Fruit fly (Drosophila melanogaster) whole organism, embryonic: ENCODE results near the gene Trs20.
A peak's percentile ranks its signal among the peaks of the same experiment; 100 is the strongest.

ENCODE experiments used
- B-H1 ChIP-seq: fragments of 200-800 bp; sonication (Bioruptor generic); IDR thresholded peaks from 3 replicates; pipeline ENCODE4 v1.3.6; 2022; ENCODE audit warnings: missing biosample characterization, missing genetic modification characterization
- CG10565 ChIP-seq: fragments of 200-800 bp; sonication (Bioruptor generic); optimal IDR thresholded peaks from 3 replicates; lab custom pipeline; 2016; ENCODE audit warnings: missing biosample characterization, mild to moderate bottlenecking, missing genetic modification characterization
- CG10979 ChIP-seq: fragments of 200-800 bp; sonication (Bioruptor generic); optimal IDR thresholded peaks from 2 replicates; lab custom pipeline; 2018; ENCODE audit warnings: missing biosample characterization, mild to moderate bottlenecking, missing genetic modification characterization, moderate library complexity
- CG11398 ChIP-seq: fragments of 200-800 bp; sonication (Bioruptor generic); optimal IDR thresholded peaks from 2 replicates; lab custom pipeline; 2016; ENCODE audit warnings: missing biosample characterization, missing genetic modification characterization
- CG12219 ChIP-seq: fragments of 200-800 bp; sonication (Bioruptor generic); optimal IDR thresholded peaks from 3 replicates; lab custom pipeline; 2018; ENCODE audit warnings: missing biosample characterization, mild to moderate bottlenecking, missing genetic modification characterization
- CG1233 ChIP-seq: fragments of 200-800 bp; sonication (Bioruptor generic); optimal IDR thresholded peaks from 4 replicates; lab custom pipeline; 2018; ENCODE audit warnings: missing biosample characterization, mild to moderate bottlenecking, missing genetic modification characterization
- CG12391 ChIP-seq: fragments of 200-800 bp; sonication (Bioruptor generic); optimal IDR thresholded peaks from 3 replicates; lab custom pipeline; 2018; ENCODE audit warnings: missing biosample characterization, mild to moderate bottlenecking, missing genetic modification characterization, moderate library complexity
- CG12659 ChIP-seq: fragments of 200-800 bp; sonication (Bioruptor generic); optimal IDR thresholded peaks from 3 replicates; lab custom pipeline; 2017; ENCODE audit warnings: mild to moderate bottlenecking, missing biosample characterization, missing genetic modification reagents, missing genetic modification characterization
- CG13123 ChIP-seq: fragments of 200-800 bp; sonication (Bioruptor generic); optimal IDR thresholded peaks from 2 replicates; lab custom pipeline; 2016; ENCODE audit warnings: missing biosample characterization, missing genetic modification characterization
- CG13775 ChIP-seq: fragments of 200-800 bp; sonication (Bioruptor generic); optimal IDR thresholded peaks from 3 replicates; lab custom pipeline; 2017; ENCODE audit warnings: missing biosample characterization, mild to moderate bottlenecking, missing genetic modification characterization
- CG13894 ChIP-seq: fragments of 200-800 bp; sonication (Bioruptor generic); optimal IDR thresholded peaks from 3 replicates; lab custom pipeline; 2018; ENCODE audit warnings: missing biosample characterization, mild to moderate bottlenecking, missing genetic modification characterization, moderate library complexity
- CG3281 ChIP-seq: fragments of 200-800 bp; sonication (Bioruptor generic); optimal IDR thresholded peaks from 3 replicates; lab custom pipeline; 2017; ENCODE audit warnings: missing biosample characterization, mild to moderate bottlenecking, missing genetic modification characterization
- CG4424 ChIP-seq: fragments of 200-800 bp; sonication (Bioruptor generic); optimal IDR thresholded peaks from 3 replicates; lab custom pipeline; 2016; ENCODE audit warnings: missing biosample characterization, missing genetic modification characterization
- CG4854 ChIP-seq: fragments of 200-800 bp; sonication (Bioruptor generic); optimal IDR thresholded peaks from 2 replicates; lab custom pipeline; 2016; ENCODE audit warnings: missing biosample characterization, missing genetic modification characterization, inconsistent platforms
- CG7928 ChIP-seq: fragments of 200-800 bp; sonication (Bioruptor generic); optimal IDR thresholded peaks from 2 replicates; lab custom pipeline; 2017; ENCODE audit warnings: missing biosample characterization, mild to moderate bottlenecking, missing genetic modification characterization
- CG8765 ChIP-seq: fragments of 200-800 bp; sonication (Bioruptor generic); IDR thresholded peaks from 2 replicates; pipeline ENCODE4 v1.3.6; 2022; ENCODE audit warnings: missing biosample characterization, missing genetic modification characterization
- CG9727 ChIP-seq: fragments of 200-800 bp; sonication (Bioruptor generic); optimal IDR thresholded peaks from 3 replicates; lab custom pipeline; 2017; ENCODE audit warnings: missing biosample characterization, mild to moderate bottlenecking, missing genetic modification characterization
- CTCF ChIP-seq: fragments of 200-800 bp; sonication (Bioruptor generic); optimal IDR thresholded peaks from 2 replicates; lab custom pipeline; 2017; ENCODE audit warnings: missing biosample characterization, mild to moderate bottlenecking, missing genetic modification characterization, moderate library complexity
- D19B ChIP-seq: fragments of 200-800 bp; sonication (Bioruptor generic); optimal IDR thresholded peaks from 2 replicates; lab custom pipeline; 2017; ENCODE audit warnings: missing biosample characterization, mild to moderate bottlenecking, missing genetic modification characterization
- Dll ChIP-seq: fragments of 200-800 bp; sonication (Bioruptor generic); IDR thresholded peaks from 4 replicates; pipeline ENCODE4 v1.3.6; 2022; ENCODE audit warnings: missing biosample characterization, missing genetic modification characterization; ENCODE audit not compliant: partially characterized antibody
- H2.0 ChIP-seq: fragments of 200-800 bp; sonication (Bioruptor generic); IDR thresholded peaks from 2 replicates; pipeline ENCODE4 v1.3.6; 2022; ENCODE audit warnings: missing biosample characterization, missing genetic modification characterization
- Sin3A ChIP-seq: fragments of >200 bp; optimal IDR thresholded peaks from 2 replicates; lab custom pipeline; 2018
- Sox100B ChIP-seq: fragments of 200-800 bp; sonication (Bioruptor generic); optimal IDR thresholded peaks from 3 replicates; lab custom pipeline; 2018; ENCODE audit warnings: missing biosample characterization, mild to moderate bottlenecking, missing genetic modification characterization
- Ssrp ChIP-seq: fragments of 200-800 bp; sonication (Bioruptor generic); optimal IDR thresholded peaks from 2 replicates; lab custom pipeline; 2018; ENCODE audit warnings: missing biosample characterization, mild to moderate bottlenecking, missing genetic modification characterization, moderate library complexity
- Xrp1 ChIP-seq: fragments of 200-800 bp; sonication (Bioruptor generic); IDR thresholded peaks from 2 replicates; pipeline ENCODE4 v1.3.6; 2022; ENCODE audit warnings: missing biosample characterization, missing genetic modification characterization
- ap ChIP-seq: fragments of 200-800 bp; sonication (Bioruptor generic); IDR thresholded peaks from 2 replicates; pipeline ENCODE4 v1.3.6; 2022; ENCODE audit warnings: missing biosample characterization, missing genetic modification characterization
- da ChIP-seq: fragments of 200-800 bp; sonication (Bioruptor generic); optimal IDR thresholded peaks from 2 replicates; lab custom pipeline; 2016; ENCODE audit warnings: missing biosample characterization, missing genetic modification characterization
- dmrt11E ChIP-seq: fragments of 200-800 bp; sonication (Bioruptor generic); optimal IDR thresholded peaks from 3 replicates; lab custom pipeline; 2018; ENCODE audit warnings: missing biosample characterization, mild to moderate bottlenecking, missing genetic modification characterization, moderate library complexity
- emc ChIP-seq: fragments of 200-800 bp; sonication (Bioruptor generic); optimal IDR thresholded peaks from 2 replicates; lab custom pipeline; 2016; ENCODE audit warnings: missing biosample characterization, missing genetic modification characterization
- fd96Cb ChIP-seq: fragments of 200-800 bp; sonication (Bioruptor generic); optimal IDR thresholded peaks from 2 replicates; lab custom pipeline; 2018; ENCODE audit warnings: missing biosample characterization, mild to moderate bottlenecking, missing genetic modification characterization, moderate library complexity
- hkb ChIP-seq, 2 experiments: fragments of 200-800 bp in 1 of 2; fragments of >200 bp in 1 of 2; sonication (Bioruptor generic) in 1 of 2; IDR thresholded peaks in 1 of 2; optimal IDR thresholded peaks in 1 of 2; 2 replicates each; pipeline versions ENCODE4 v1.3.6 to Lab custom; 2017 to 2022; ENCODE audit warnings: missing biosample characterization in 1 of 2, missing genetic modification characterization in 1 of 2
- kni ChIP-seq: fragments of 200-800 bp; sonication (Bioruptor generic); optimal IDR thresholded peaks from 3 replicates; lab custom pipeline; 2017; ENCODE audit warnings: mild to moderate bottlenecking, missing biosample characterization, missing genetic modification reagents, missing genetic modification characterization
- lab ChIP-seq: fragments of 200-800 bp; sonication (Bioruptor generic); optimal IDR thresholded peaks from 3 replicates; lab custom pipeline; 2017; ENCODE audit warnings: missing biosample characterization, missing genetic modification characterization, mild to moderate bottlenecking, moderate library complexity, missing genetic modification reagents
- lola ChIP-seq, 3 experiments: fragments of >200 bp in 2 of 3; fragments of 200-800 bp in 1 of 3; sonication (Bioruptor generic) in 1 of 3; optimal IDR thresholded peaks; 2 replicates each; lab custom pipeline; 2017 to 2019; ENCODE audit warnings: missing biosample characterization in 3 of 3, missing genetic modification characterization in 3 of 3, mild to moderate bottlenecking in 1 of 3, moderate library complexity in 1 of 3
- lov ChIP-seq, 2 experiments: fragments of 200-800 bp in 1 of 2; fragments of >200 bp in 1 of 2; sonication (Bioruptor generic) in 1 of 2; IDR thresholded peaks in 1 of 2; optimal IDR thresholded peaks in 1 of 2; 2 replicates in 1 of 2; 3 replicates in 1 of 2; pipeline versions ENCODE4 v1.3.6 to Lab custom; 2017 to 2022; ENCODE audit warnings: missing biosample characterization in 1 of 2, missing genetic modification characterization in 1 of 2
- mirr ChIP-seq: fragments of 200-800 bp; sonication (Bioruptor generic); optimal IDR thresholded peaks from 3 replicates; lab custom pipeline; 2018; ENCODE audit warnings: missing biosample characterization, mild to moderate bottlenecking, missing genetic modification characterization
- prd ChIP-seq, 3 experiments: fragments of >200 bp in 2 of 3; fragments of 200-800 bp in 1 of 3; sonication (Bioruptor generic) in 1 of 3; optimal IDR thresholded peaks in 2 of 3; IDR thresholded peaks in 1 of 3; 2 replicates in 2 of 3; 3 replicates in 1 of 3; pipeline versions ENCODE4 v1.3.6 to Lab custom; 2017 to 2022; ENCODE audit warnings: missing biosample characterization in 1 of 3, missing genetic modification characterization in 1 of 3
- shn ChIP-seq: fragments of 200-800 bp; sonication (Bioruptor generic); optimal IDR thresholded peaks from 3 replicates; lab custom pipeline; 2016; ENCODE audit warnings: missing biosample characterization, missing genetic modification characterization
- slbo ChIP-seq: fragments of 200-800 bp; sonication (Bioruptor generic); IDR thresholded peaks from 2 replicates; pipeline ENCODE4 v1.3.6; 2022; ENCODE audit warnings: missing biosample characterization, missing genetic modification characterization
- sob ChIP-seq: fragments of 200-800 bp; sonication (Bioruptor generic); IDR thresholded peaks from 2 replicates; pipeline ENCODE4 v1.3.6; 2022; ENCODE audit warnings: missing biosample characterization, missing genetic modification characterization
- tio ChIP-seq: fragments of 200-800 bp; sonication (Bioruptor generic); optimal IDR thresholded peaks from 2 replicates; lab custom pipeline; 2017; ENCODE audit warnings: missing biosample characterization, missing genetic modification characterization, inconsistent platforms

The Trs20 gene

dm6 chr3L:16113607-16114337, 17.7 kb downstream of the Trs20 start (continued):
- no peak for TF ChIP-seq lab (GFP tag; lab: Kevin White, UChicago)
- peak; percentile 84 for TF ChIP-seq Xrp1 (GFP tag; lab: Robert Waterston, UW)
- TF ChIP-seq prd (optimal IDR thresholded peaks at IDR 0.05; lab: Kevin White, UChicago): no peak
- TF ChIP-seq prd (GFP tag; IDR thresholded peaks at IDR 0.05; lab: Robert Waterston, UW): peak; percentile 82
- TF ChIP-seq Sin3A (lab: Kevin White, UChicago): peak; percentile 62
- peak; percentile 21 for TF ChIP-seq CG7928
- peak; percentile 75 for TF ChIP-seq Ssrp (tag; lab: Kevin White, UChicago)
- peak; percentile 55 for TF ChIP-seq CG4854 (GFP tag; lab: Kevin White, UChicago)
- no peak for TF ChIP-seq tio (GFP tag; lab: Kevin White, UChicago)
- TF ChIP-seq ap (GFP tag; lab: Robert Waterston, UW): peak; percentile 57
- peak; percentile 71; the same call in 2 of the 3 replicates for TF ChIP-seq B-H1 (GFP tag; lab: Robert Waterston, UW)
- TF ChIP-seq dmrt11E (tag; lab: Kevin White, UChicago): peak; percentile 66
- peak; percentile 39 for TF ChIP-seq CG10565 (GFP tag; lab: Kevin White, UChicago)
- TF ChIP-seq Sox100B (GFP tag; lab: Kevin White, UChicago): no peak
- TF ChIP-seq D19B (GFP tag; lab: Kevin White, UChicago): no peak
- TF ChIP-seq lov (optimal IDR thresholded peaks at IDR 0.05; lab: Kevin White, UChicago): no peak
- 0 out of 3 replicates have a peak, but pooled peaks have one; percentile 53 for TF ChIP-seq lov (GFP tag; IDR thresholded peaks at IDR 0.05; lab: Robert Waterston, UW)
- peak; percentile 98 for TF ChIP-seq CG12659 (GFP tag; lab: Kevin White, UChicago)
- peak; percentile 69 for TF ChIP-seq fd96Cb (tag; lab: Kevin White, UChicago)
- peak; percentile 87 for TF ChIP-seq CG3281
- peak; percentile 61 for TF ChIP-seq CG12219 (GFP tag; lab: Kevin White, UChicago)
- TF ChIP-seq CG11398 (GFP tag; lab: Kevin White, UChicago): peak; percentile 60
- peak; percentile 76 for TF ChIP-seq emc (GFP tag; lab: Kevin White, UChicago)
- TF ChIP-seq CG10979 (tag; lab: Kevin White, UChicago): peak; percentile 77
- peak; percentile 67 for TF ChIP-seq H2.0 (GFP tag; lab: Robert Waterston, UW)
- peak; percentile 72 for TF ChIP-seq Dll (GFP tag; lab: Robert Waterston, UW)
- peak; percentile 89 for TF ChIP-seq sob (GFP tag; lab: Robert Waterston, UW)
- TF ChIP-seq CG12391: peak; percentile 90
- peak; percentile 89 for TF ChIP-seq CG9727 (GFP tag; lab: Kevin White, UChicago)
- TF ChIP-seq CG13775 (GFP tag; lab: Kevin White, UChicago): peak; percentile 84
- TF ChIP-seq mirr (GFP tag; lab: Kevin White, UChicago): no peak
- no peak for TF ChIP-seq CG13894 (tag; lab: Kevin White, UChicago)
- no peak for TF ChIP-seq hkb (optimal IDR thresholded peaks at IDR 0.05; lab: Kevin White, UChicago)
- TF ChIP-seq hkb (GFP tag; IDR thresholded peaks at IDR 0.05; lab: Robert Waterston, UW): peak; percentile 90
- TF ChIP-seq shn (GFP tag; lab: Kevin White, UChicago): peak; percentile 84
- peak; percentile 79 for TF ChIP-seq CG1233 (GFP tag; lab: Kevin White, UChicago)
- peak; percentile 61 for TF ChIP-seq CG13123 (GFP tag; lab: Kevin White, UChicago)
- TF ChIP-seq lola (GFP tag; optimal IDR thresholded peaks at IDR 0.05; lab: Kevin White, UChicago): peak in 1 of 3 experiments; percentile 66
- TF ChIP-seq CG4424 (GFP tag; lab: Kevin White, UChicago): peak; percentile 71
- TF ChIP-seq da (GFP tag; lab: Kevin White, UChicago): no peak
- TF ChIP-seq CTCF: no peak
- TF ChIP-seq CG8765 (GFP tag; lab: Robert Waterston, UW): peak; percentile 54
- peak; percentile 99 for TF ChIP-seq kni (GFP tag; lab: Kevin White, UChicago)
- TF ChIP-seq slbo (GFP tag; lab: Robert Waterston, UW): peak; percentile 86
- TF ChIP-seq, all 482 proteins: peak for 359
